Fruit fly (Drosophila melanogaster) ovary, adult (tissue): ENCODE data around the gene SdhCL.
A peak's percentile ranks its signal among the peaks of the same experiment; 100 is the strongest.

ENCODE experiments used
- CG17801 ChIP-seq: fragments of 200-800 bp; optimal IDR thresholded peaks from 2 replicates; lab custom pipeline; 2019; ENCODE audit warnings: missing biosample characterization, mild to moderate bottlenecking, missing genetic modification characterization, moderate library complexity; ENCODE audit not compliant: partially characterized antibody

Gene SdhCL

dm6 chr3R:11115606-11116005 is at the start of gene SdhCL:
TSS of gene SdhCL (minus strand) at chr3R:11115706.
- TF ChIP-seq CG17801 (GFP tag; lab: Kevin White, UChicago), result no peak

- TF ChIP-seq CG17801 (GFP tag; lab: Kevin White, UChicago), result no peak
Observed at dm6 chr3R:11160907-11161306, 45.4 kb upstream of the SdhCL start, which contains the start of gene CG4757. TSS of gene CG4757 (plus strand) at chr3R:11161207.

dm6 chr3R:11156858-11157257 is 41.4 kb upstream of the SdhCL start, which contains the start of gene Ugt302C1:
TSS of gene Ugt302C1 (plus strand) at chr3R:11157098.
- peak; percentile 44 for TF ChIP-seq CG17801 (GFP tag; lab: Kevin White, UChicago)

DNA sequence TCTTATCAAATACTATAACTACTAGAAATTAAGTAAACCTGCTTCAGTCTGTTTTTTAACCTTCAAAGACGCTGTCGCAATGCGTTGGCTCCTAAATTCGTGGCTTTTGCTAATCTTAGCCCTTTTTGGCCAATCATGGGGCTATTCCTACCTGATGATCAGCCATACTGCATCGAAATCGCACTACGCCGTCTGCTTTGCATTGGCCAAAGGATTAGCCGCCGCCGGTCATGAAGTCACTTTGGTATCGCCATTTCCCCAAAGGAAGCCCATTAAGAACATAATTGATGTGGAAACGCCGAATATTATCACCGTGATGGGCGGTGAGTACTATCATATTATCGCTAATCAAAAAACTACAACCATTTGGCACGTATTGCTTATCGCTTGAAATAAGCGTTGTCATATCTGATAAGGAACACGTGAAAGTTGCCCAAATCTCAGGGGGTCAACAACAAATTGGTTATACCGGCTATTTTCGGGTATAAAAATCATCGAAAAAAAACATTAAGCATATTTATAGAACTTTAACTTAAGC is 39.1 kb upstream of the SdhCL start, which contains the start of gene Ugt302E1:
Gene Ugt302E1 (plus strand): TSS at position 51 of the 538 bp plus-strand sequence.
- TF ChIP-seq CG17801 (GFP tag; lab: Kevin White, UChicago), result no peak

DNA sequence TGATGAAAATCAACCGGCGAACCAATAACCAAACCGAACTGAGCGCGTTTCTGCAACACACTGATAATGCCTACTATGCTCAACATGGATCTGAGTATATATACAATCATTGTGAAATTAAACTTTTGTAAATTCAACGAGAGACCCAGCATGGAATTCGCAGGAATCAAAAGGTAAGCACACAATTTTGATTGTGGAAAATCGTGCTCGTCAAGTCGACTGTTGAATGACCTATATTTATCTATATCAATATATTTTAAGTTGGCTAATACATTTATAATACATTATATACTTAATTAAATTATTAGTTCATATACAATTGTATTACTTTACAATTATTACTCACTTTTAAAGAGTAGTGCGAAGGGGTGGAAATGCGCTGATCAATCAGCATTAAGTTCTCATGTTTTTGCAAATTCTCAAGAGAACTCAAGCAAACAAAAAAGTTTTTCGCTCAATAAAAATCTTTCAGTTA is 38.3 kb upstream of the SdhCL start, which contains the start of gene Ugt302K1:
Gene Ugt302K1 (minus strand): TSS at position 51 of the 475 bp plus-strand sequence.
- TF ChIP-seq CG17801 (GFP tag; lab: Kevin White, UChicago), result peak; percentile 37

DNA sequence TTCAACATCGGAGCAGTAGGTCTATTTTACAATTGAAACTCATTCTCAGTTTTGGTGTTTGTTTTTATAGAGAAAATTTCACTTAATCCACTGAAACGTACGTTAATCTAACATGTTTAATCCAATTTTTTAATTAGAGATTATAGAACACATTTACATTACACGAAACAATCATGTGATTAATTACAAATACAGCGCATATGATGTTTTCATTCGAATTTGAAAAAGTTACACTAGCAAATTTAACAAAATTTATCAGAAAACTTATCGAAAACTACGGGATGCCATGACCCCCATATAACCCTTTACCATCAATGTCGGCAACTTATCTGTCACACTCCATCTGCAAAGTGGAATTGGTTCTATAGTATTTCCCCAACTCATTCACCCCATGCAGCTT is 29.6 kb upstream of the SdhCL start, which contains the start of gene CheA86a:
Gene CheA86a (minus strand): TSS at position 101 of the 400 bp plus-strand sequence.
- no peak for TF ChIP-seq CG17801 (GFP tag; lab: Kevin White, UChicago)

DNA sequence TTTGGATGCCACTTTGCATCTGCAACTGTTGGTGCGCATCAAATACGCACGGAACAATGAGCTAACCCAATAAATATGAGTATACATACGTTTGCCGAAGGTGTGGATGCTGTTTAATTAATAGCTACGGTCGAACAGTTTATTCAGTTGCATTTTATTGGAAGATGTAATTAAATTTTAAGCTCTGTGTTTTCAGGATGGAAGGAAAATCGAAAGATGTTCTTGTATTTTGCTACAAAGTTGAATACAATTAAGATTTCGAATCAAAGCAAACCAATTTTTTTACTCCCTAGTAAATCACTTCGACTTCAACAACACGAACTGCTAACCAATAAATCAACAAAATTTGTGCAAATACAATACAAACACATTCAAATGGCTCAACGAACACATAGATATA is 21.4 kb upstream of the SdhCL start, which contains the start of gene mAcon2:
Gene mAcon2 (plus strand): TSS at position 301 of the 400 bp plus-strand sequence.
- no peak for TF ChIP-seq CG17801 (GFP tag; lab: Kevin White, UChicago)

DNA sequence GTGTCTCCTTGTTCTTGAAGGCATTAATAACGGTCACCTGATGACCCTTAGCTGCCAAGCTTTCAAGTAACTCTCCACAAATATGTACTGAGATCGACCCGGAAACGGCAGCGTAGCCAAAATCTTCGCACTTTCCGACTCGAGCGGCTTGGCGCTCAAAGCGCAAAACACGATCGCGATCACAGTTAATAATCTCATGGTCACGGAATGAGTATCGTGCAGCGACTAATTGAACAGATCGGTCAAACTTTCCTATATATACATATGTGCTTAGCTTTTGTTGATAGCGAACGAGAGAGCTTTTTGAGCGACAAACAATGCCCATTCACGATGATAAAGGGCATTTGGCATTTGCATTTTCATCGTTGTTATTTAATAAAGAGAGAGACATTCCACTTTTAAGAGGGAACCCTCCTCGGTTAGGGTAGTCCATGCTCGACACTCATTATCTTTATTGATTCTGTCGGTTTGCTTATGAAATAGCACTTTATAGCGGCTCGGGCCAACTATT is 12.7 kb upstream of the SdhCL start, which contains the start of gene Ugt35C1:
Gene Ugt35C1 (minus strand): TSS at position 213 of the 511 bp plus-strand sequence.
- TF ChIP-seq CG17801 (GFP tag; lab: Kevin White, UChicago), result no peak

DNA sequence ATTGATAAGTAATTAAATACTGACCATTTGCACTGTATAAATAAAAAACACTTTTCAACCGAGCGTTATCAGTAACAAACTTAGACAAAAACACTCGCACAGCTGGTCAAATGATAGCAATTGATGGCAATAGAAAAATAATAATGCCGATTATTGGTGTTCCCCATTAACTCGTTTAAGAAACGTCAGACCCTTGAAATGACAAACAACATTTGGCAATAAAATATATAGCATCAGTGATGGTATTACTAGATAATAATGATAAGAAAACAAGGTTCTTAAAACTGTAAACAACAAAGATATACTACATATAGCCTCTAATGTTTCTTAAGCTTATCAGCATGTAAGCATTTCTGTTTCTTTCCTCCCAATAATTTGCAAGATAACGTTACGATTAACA is 10.9 kb upstream of the SdhCL start:
- TF ChIP-seq CG17801 (GFP tag; lab: Kevin White, UChicago), result peak; percentile 9

dm6 chr3R:11088120-11088519 is 27.4 kb downstream of the SdhCL start, which contains the start of gene CG43449:
TSS of gene CG43449 (plus strand) at chr3R:11088420.
- no peak for TF ChIP-seq CG17801 (GFP tag; lab: Kevin White, UChicago)

- no peak for TF ChIP-seq CG17801 (GFP tag; lab: Kevin White, UChicago)
Observed at dm6 chr3R:11081701-11082100, 33.8 kb downstream of the SdhCL start.
